Worm (Caenorhabditis elegans): ENCODE results near the gene arp-1.

The arp-1 gene

ce11 chrII:15071571-15071970 is 48.5 kb upstream of the arp-1 start, which contains the start of gene Y53F4B.18:
TSS of gene Y53F4B.18 (minus strand) at chrII:15071671.
- TF ChIP-seq lin-13 (GFP tag; optimal IDR thresholded peaks at IDR 0.05), result no peak
- TF ChIP-seq dmd-6 (GFP tag; IDR thresholded peaks at IDR 0.05), result no peak
- no peak for TF ChIP-seq nhr-76 (tag; optimal IDR thresholded peaks at IDR 0.05)
- no peak for TF ChIP-seq jun-1 (tag; optimal IDR thresholded peaks at IDR 0.05)
- no peak for TF ChIP-seq nhr-48 (tag; optimal IDR thresholded peaks at IDR 0.05)
- no peak for TF ChIP-seq dpl-1 (GFP tag; optimal IDR thresholded peaks at IDR 0.05)
- TF ChIP-seq nhr-10 (tag; optimal IDR thresholded peaks at IDR 0.05), result no peak
- no peak for TF ChIP-seq hlh-11 (tag; optimal IDR thresholded peaks at IDR 0.05)
- TF ChIP-seq tag-97 (GFP tag; IDR thresholded peaks at IDR 0.05), result no peak

- no peak for TF ChIP-seq duxl-1 (tag; optimal IDR thresholded peaks at IDR 0.05; ENCODE audit: poor library complexity)
- TF ChIP-seq ces-1 (GFP tag; optimal IDR thresholded peaks at IDR 0.05), result no peak
- TF ChIP-seq daf-16 (GFP tag; optimal IDR thresholded peaks at IDR 0.05), result no peak
- TF ChIP-seq daf-16 (tag; optimal IDR thresholded peaks at IDR 0.05), result peak; percentile 79
- TF ChIP-seq dmd-6 (GFP tag; IDR thresholded peaks at IDR 0.05), result peak; percentile 75
- TF ChIP-seq lin-38 (GFP tag; IDR thresholded peaks at IDR 0.05), result no peak
- TF ChIP-seq php-3 (GFP tag; IDR thresholded peaks at IDR 0.05), result 0 out of 2 replicates have a peak, but pooled peaks have one; percentile 16
- TF ChIP-seq lin-13 (GFP tag; optimal IDR thresholded peaks at IDR 0.05), result peak; percentile 2
- TF ChIP-seq pqm-1 (tag; optimal IDR thresholded peaks at IDR 0.05), result peak; percentile 36
- no peak for TF ChIP-seq tag-97 (GFP tag; IDR thresholded peaks at IDR 0.05)
- TF ChIP-seq daf-8 (GFP tag; IDR thresholded peaks at IDR 0.05), result no peak
- TF ChIP-seq nhr-28 (tag; optimal IDR thresholded peaks at IDR 0.05), result peak; percentile 95
- peak; percentile 53 for TF ChIP-seq nhr-77 (tag; optimal IDR thresholded peaks at IDR 0.05)
- TF ChIP-seq mxl-3 (GFP tag; optimal IDR thresholded peaks at IDR 0.05), result no peak
- TF ChIP-seq dve-1 (tag; optimal IDR thresholded peaks at IDR 0.05; ENCODE audit: insufficient read depth), result peak; percentile 63
- 0 out of 2 replicates have a peak, but pooled peaks have one; percentile 44 for TF ChIP-seq saeg-2 (GFP tag; IDR thresholded peaks at IDR 0.05)
These were observed 45.3 kb upstream of the arp-1 start for ce11 chrII:15074760-15075159.

ce11 chrII:15076778-15077435 is 43.2 kb upstream of the arp-1 start, which contains the start of gene Y53F4B.19:
TSS of gene Y53F4B.19 (plus strand) at chrII:15076934.
- TF ChIP-seq aha-1 (tag) (peak; percentile 86), lin-1 (GFP tag; IDR thresholded peaks at IDR 0.05) (no peak), lim-7 (GFP tag; IDR thresholded peaks at IDR 0.05) (no peak), unc-62 (GFP tag; optimal IDR thresholded peaks at IDR 0.05 in 1 of 2) (peak in 1 of 2 experiments; percentile 96), unc-62 (tag; optimal IDR thresholded peaks at IDR 0.05) (no peak), unc-130 (GFP tag; optimal IDR thresholded peaks at IDR 0.05) (peak; percentile 44), nhr-48 (tag; optimal IDR thresholded peaks at IDR 0.05) (no peak), lin-38 (GFP tag; IDR thresholded peaks at IDR 0.05) (peak; percentile 93)

- TF ChIP-seq tag-97 (GFP tag; IDR thresholded peaks at IDR 0.05) (no peak), aha-1 (tag) (peak; percentile 43), duxl-1 (tag; optimal IDR thresholded peaks at IDR 0.05; ENCODE audit: poor library complexity) (no peak), ZK546.5 (tag; optimal IDR thresholded peaks at IDR 0.05) (no peak), unc-130 (GFP tag; optimal IDR thresholded peaks at IDR 0.05) (no peak), zfp-2 (tag; optimal IDR thresholded peaks at IDR 0.05) (no peak), pha-4 (GFP tag; IDR thresholded peaks at IDR 0.05) (no peak), pha-4 (tag; optimal IDR thresholded peaks at IDR 0.05) (no peak)
These were observed 39.6 kb upstream of the arp-1 start for ce11 chrII:15080535-15080934.

- TF ChIP-seq ceh-62 (tag; optimal IDR thresholded peaks at IDR 0.05) (no peak), arid-1 (GFP tag; conservative IDR thresholded peaks at IDR 0.05) (no peak), lin-1 (GFP tag; IDR thresholded peaks at IDR 0.05) (no peak), lin-29 (GFP tag; IDR thresholded peaks at IDR 0.05) (no peak)
These were observed 35.9 kb upstream of the arp-1 start, which contains the start of gene Y53F4B.20 for ce11 chrII:15084170-15084569. TSS of gene Y53F4B.20 (plus strand) at chrII:15084470.

All from whole organism, L4 larva.